Worm (Caenorhabditis elegans) whole organism, mixed stage, embryonic: ENCODE measurements around the gene C03C10.5.
A peak's percentile ranks its signal among the peaks of the same experiment; 100 is the strongest.

Experiments used
- blmp-1 ChIP-seq: fragments of 150-350 bp; optimal IDR thresholded peaks from 2 replicates; lab custom pipeline; 2014; ENCODE audit warnings: missing biosample characterization, missing genetic modification characterization
- ceh-39 ChIP-seq: fragments of 150-350 bp; optimal IDR thresholded peaks from 2 replicates; lab custom pipeline; 2014; ENCODE audit warnings: missing biosample characterization, missing genetic modification characterization
- ceh-83 ChIP-seq: fragments of 200-800 bp; sonication (Bioruptor generic); optimal IDR thresholded peaks from 2 replicates; lab custom pipeline; 2018; ENCODE audit warnings: mild to moderate bottlenecking, missing genetic modification characterization, missing compliant biosample characterization
- ces-1 ChIP-seq: fragments of 150-350 bp; optimal IDR thresholded peaks from 2 replicates; lab custom pipeline; 2014; ENCODE audit warnings: missing biosample characterization, missing genetic modification reagents, missing genetic modification characterization
- drap-1 ChIP-seq: fragments of 200-800 bp; sonication (Bioruptor generic); optimal IDR thresholded peaks from 3 replicates; lab custom pipeline; 2018; ENCODE audit warnings: mild to moderate bottlenecking, missing genetic modification characterization, missing compliant biosample characterization
- elt-1 ChIP-seq: sonication (generic microtip); optimal IDR thresholded peaks from 2 replicates; lab custom pipeline; 2017; ENCODE audit warnings: missing genetic modification characterization, mild to moderate bottlenecking, missing compliant biosample characterization, antibody characterized with exemption, moderate library complexity, borderline replicate concordance; ENCODE audit not compliant: insufficient read depth
- elt-3 ChIP-seq: fragments of 150-350 bp; optimal IDR thresholded peaks from 2 replicates; lab custom pipeline; 2014; ENCODE audit warnings: missing biosample characterization, missing genetic modification characterization
- flh-1 ChIP-seq: fragments of 200-800 bp; sonication (Bioruptor generic); optimal IDR thresholded peaks from 2 replicates; lab custom pipeline; 2018; ENCODE audit warnings: mild to moderate bottlenecking, missing genetic modification characterization, moderate library complexity, missing compliant biosample characterization
- ham-2 ChIP-seq: fragments of 200-800 bp; sonication (Bioruptor generic); optimal IDR thresholded peaks from 2 replicates; lab custom pipeline; 2018; ENCODE audit warnings: mild to moderate bottlenecking, missing genetic modification characterization, missing compliant biosample characterization
- hlh-1 ChIP-seq: fragments of 150-350 bp; optimal IDR thresholded peaks from 2 replicates; lab custom pipeline; 2014; ENCODE audit warnings: missing biosample characterization, missing genetic modification reagents, missing genetic modification characterization
- lin-13 ChIP-seq: fragments of 150-350 bp; optimal IDR thresholded peaks from 2 replicates; lab custom pipeline; 2014; ENCODE audit warnings: missing biosample characterization, missing genetic modification characterization
- lin-32 ChIP-seq: fragments of 200-800 bp; sonication (Bioruptor generic); optimal IDR thresholded peaks from 2 replicates; lab custom pipeline; 2018; ENCODE audit warnings: mild to moderate bottlenecking, missing genetic modification characterization, missing compliant biosample characterization
- lsy-2 ChIP-seq: fragments of 150-350 bp; optimal IDR thresholded peaks from 2 replicates; lab custom pipeline; 2014; ENCODE audit warnings: missing biosample characterization, missing genetic modification characterization
- mab-5 ChIP-seq: fragments of 150-350 bp; optimal IDR thresholded peaks from 2 replicates; lab custom pipeline; 2014; ENCODE audit warnings: missing biosample characterization, missing genetic modification characterization
- mls-2 ChIP-seq: sonication (generic microtip); optimal IDR thresholded peaks from 2 replicates; lab custom pipeline; 2016; ENCODE audit warnings: mild to moderate bottlenecking, missing genetic modification characterization, moderate library complexity, missing compliant biosample characterization
- nhr-12 ChIP-seq: fragments of 150-350 bp; optimal IDR thresholded peaks from 2 replicates; lab custom pipeline; 2014; ENCODE audit warnings: missing biosample characterization, missing genetic modification characterization
- nhr-2 ChIP-seq: fragments of 150-350 bp; optimal IDR thresholded peaks from 2 replicates; lab custom pipeline; 2014; ENCODE audit warnings: missing biosample characterization, missing genetic modification characterization
- nhr-237 ChIP-seq: fragments of 150-350 bp; optimal IDR thresholded peaks from 2 replicates; lab custom pipeline; 2014; ENCODE audit warnings: missing biosample characterization, missing genetic modification characterization
- nhr-28 ChIP-seq: fragments of 150-350 bp; optimal IDR thresholded peaks from 2 replicates; lab custom pipeline; 2014; ENCODE audit warnings: missing biosample characterization, missing genetic modification characterization
- nhr-76 ChIP-seq: sonication (generic microtip); optimal IDR thresholded peaks from 2 replicates; lab custom pipeline; 2017; ENCODE audit warnings: missing biosample characterization, missing genetic modification characterization
- pha-4 ChIP-seq: fragments of 150-350 bp; optimal IDR thresholded peaks from 2 replicates; lab custom pipeline; 2018; ENCODE audit warnings: missing biosample characterization, missing genetic modification reagents, missing genetic modification characterization
- sem-2 ChIP-seq: fragments of 200-800 bp; sonication (Bioruptor generic); optimal IDR thresholded peaks from 2 replicates; lab custom pipeline; 2018; ENCODE audit warnings: mild to moderate bottlenecking, missing genetic modification characterization, missing compliant biosample characterization
- snpc-4 ChIP-seq: fragments of 150-350 bp; optimal IDR thresholded peaks from 2 replicates; lab custom pipeline; 2014; ENCODE audit warnings: missing biosample characterization, missing genetic modification characterization
- sptf-1 ChIP-seq: sonication (generic microtip); optimal IDR thresholded peaks from 2 replicates; lab custom pipeline; 2017; ENCODE audit warnings: mild to moderate bottlenecking, missing genetic modification characterization, moderate library complexity, missing compliant biosample characterization
- unc-39 ChIP-seq: fragments of 150-350 bp; optimal IDR thresholded peaks from 2 replicates; lab custom pipeline; 2014; ENCODE audit warnings: missing biosample characterization, missing genetic modification characterization
- unc-62 ChIP-seq: fragments of 150-350 bp; optimal IDR thresholded peaks from 2 replicates; lab custom pipeline; 2014; ENCODE audit warnings: missing biosample characterization, missing genetic modification reagents, missing genetic modification characterization
- zip-8 ChIP-seq: fragments of 150-350 bp; optimal IDR thresholded peaks from 2 replicates; lab custom pipeline; 2014; ENCODE audit warnings: missing biosample characterization, missing genetic modification characterization
- ztf-11 ChIP-seq: fragments of 150-350 bp; optimal IDR thresholded peaks from 2 replicates; lab custom pipeline; 2014; ENCODE audit warnings: missing biosample characterization, missing genetic modification characterization

C03C10.5 gene

ce11 chrIII:4083429-4083828 lies 8.5 kb downstream of the C03C10.5 start:
- no peak for TF ChIP-seq elt-1 (tag; lab: Kevin White, UChicago)
- no peak for TF ChIP-seq ces-1 (GFP tag; lab: Kevin White, UChicago)
- TF ChIP-seq ceh-39 (tag; lab: Kevin White, UChicago), result no peak
- TF ChIP-seq unc-62, result no peak
- TF ChIP-seq flh-1 (GFP tag; lab: Kevin White, UChicago), result no peak
- TF ChIP-seq nhr-237 (tag; lab: Kevin White, UChicago), result no peak
- no peak for TF ChIP-seq pha-4
- TF ChIP-seq unc-39 (tag; lab: Kevin White, UChicago), result no peak
- TF ChIP-seq hlh-1 (tag; lab: Kevin White, UChicago), result no peak
- TF ChIP-seq, all 35 proteins: peak for 0

DNA sequence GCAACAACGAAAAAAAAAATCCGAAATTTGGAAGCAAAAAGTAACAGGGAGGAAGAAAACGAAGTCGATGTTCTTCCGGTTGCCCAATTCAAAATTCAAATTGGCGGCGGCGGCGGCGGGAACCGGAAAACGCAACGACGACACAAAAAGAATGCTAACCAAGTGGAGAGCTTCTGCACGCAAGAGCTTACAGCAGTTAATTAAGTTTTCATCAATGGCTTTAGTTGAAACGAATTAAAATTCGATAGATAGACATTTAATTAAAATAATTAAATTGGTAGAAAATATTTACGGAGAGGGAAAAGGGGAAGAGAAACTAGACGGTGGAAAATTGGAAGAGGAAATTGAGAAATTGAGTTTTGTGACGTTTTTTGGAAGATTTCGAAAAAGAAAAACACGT lies 21.7 kb downstream of the C03C10.5 start:
- TF ChIP-seq nhr-28 (tag; lab: Kevin White, UChicago) (no peak), ces-1 (GFP tag; lab: Kevin White, UChicago) (peak; percentile 96)

DNA sequence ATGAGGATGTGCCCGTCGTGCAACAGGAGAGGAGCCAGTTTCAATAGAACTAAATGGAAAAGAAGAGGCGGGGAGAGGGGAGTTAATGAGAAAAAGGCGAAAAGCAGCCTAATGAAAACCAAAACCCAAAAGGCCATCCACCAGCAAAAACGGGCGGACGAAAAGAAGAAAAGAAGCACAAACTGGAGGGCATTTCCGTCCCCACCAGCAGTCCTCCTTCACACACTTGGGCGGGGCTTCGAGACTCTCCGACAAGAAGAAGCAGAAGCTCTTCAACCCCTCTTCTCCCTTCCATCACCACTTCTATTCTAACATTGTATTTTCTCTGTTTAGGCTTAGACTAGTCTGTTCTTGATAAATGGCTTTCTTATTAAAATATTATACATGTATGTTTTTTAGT lies 23.8 kb downstream of the C03C10.5 start:
- TF ChIP-seq ztf-11 (tag; lab: Kevin White, UChicago) (no peak), nhr-2 (tag; lab: Kevin White, UChicago) (no peak), blmp-1 (tag; lab: Kevin White, UChicago) (no peak), hlh-1 (tag; lab: Kevin White, UChicago) (no peak), unc-39 (tag; lab: Kevin White, UChicago) (no peak), mls-2 (no peak)

- TF ChIP-seq mab-5 (tag; lab: Kevin White, UChicago) (no peak), ces-1 (GFP tag; lab: Kevin White, UChicago) (peak; percentile 23), nhr-2 (tag; lab: Kevin White, UChicago) (no peak), ztf-11 (tag; lab: Kevin White, UChicago) (no peak), zip-8 (no peak)
Observed at ce11 chrIII:4066333-4066732, 25.6 kb downstream of the C03C10.5 start, which contains the start of gene unc-79. unc-79 (plus strand) TSS chrIII:4066633.

DNA sequence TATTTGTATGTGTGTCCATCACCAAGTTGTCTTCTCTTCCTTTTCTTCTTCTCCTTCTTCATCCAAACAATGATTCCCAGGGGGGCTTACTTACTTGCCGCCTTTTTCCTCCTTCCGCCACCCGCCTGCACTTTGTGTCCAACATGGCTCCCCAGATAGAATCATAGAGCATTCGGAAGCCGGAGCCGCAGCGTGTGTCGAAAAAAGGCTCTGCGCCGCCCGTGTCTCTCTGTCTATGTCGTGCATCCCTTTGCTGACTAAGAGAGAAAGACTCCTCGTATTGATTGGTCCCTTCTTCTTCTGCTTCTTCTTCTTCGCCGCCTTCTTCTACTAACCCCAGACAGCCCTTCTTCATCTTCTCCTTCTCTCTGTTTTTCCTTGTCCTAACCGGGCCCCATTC lies 28.2 kb downstream of the C03C10.5 start:
- TF ChIP-seq drap-1, result no peak
- TF ChIP-seq elt-3 (tag; lab: Kevin White, UChicago), result no peak
- TF ChIP-seq nhr-237 (tag; lab: Kevin White, UChicago), result no peak
- no peak for TF ChIP-seq pha-4
- TF ChIP-seq ceh-83 (GFP tag; lab: Kevin White, UChicago), result no peak
- no peak for TF ChIP-seq lsy-2
- TF ChIP-seq sem-2 (GFP tag; lab: Kevin White, UChicago), result no peak
- TF ChIP-seq nhr-12 (tag; lab: Kevin White, UChicago), result no peak
- peak; percentile 70 for TF ChIP-seq ces-1 (GFP tag; lab: Kevin White, UChicago)

DNA sequence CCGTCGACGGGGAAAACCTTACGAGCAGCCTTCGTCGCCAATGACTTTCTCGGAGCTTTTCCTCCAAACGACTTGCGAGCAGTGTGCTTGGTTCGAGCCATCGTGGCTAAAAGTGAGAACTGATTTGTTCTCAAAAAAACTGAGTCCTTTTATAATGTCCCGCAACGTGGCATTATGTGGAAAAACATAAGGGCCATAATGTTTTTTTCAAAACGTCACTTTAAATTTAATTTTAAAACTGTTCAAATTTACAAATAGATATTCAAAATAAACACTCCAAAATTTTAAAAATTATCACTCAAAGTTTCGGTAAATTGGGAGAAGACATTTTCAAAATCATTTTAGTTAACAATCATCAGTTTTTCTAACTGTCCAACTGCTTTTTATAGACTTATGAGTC lies 31.9 kb downstream of the C03C10.5 start, which contains the start of gene his-70:
his-70 (minus strand) TSS at position 101 of the 400 bp plus-strand sequence.
- TF ChIP-seq ceh-39 (tag; lab: Kevin White, UChicago) (no peak), nhr-2 (tag; lab: Kevin White, UChicago) (no peak), hlh-1 (tag; lab: Kevin White, UChicago) (no peak), nhr-76 (tag; lab: Kevin White, UChicago) (no peak), sptf-1 (tag; lab: Kevin White, UChicago) (no peak), sem-2 (GFP tag; lab: Kevin White, UChicago) (no peak), ces-1 (GFP tag; lab: Kevin White, UChicago) (no peak), mab-5 (tag; lab: Kevin White, UChicago) (no peak)
- TF ChIP-seq, all 35 proteins: peak for 0

ce11 chrIII:4058643-4059042 lies 33.3 kb downstream of the C03C10.5 start, which contains the start of gene his-69:
his-69 (minus strand) TSS chrIII:4058743.
- no peak for TF ChIP-seq snpc-4
- no peak for TF ChIP-seq nhr-237 (tag; lab: Kevin White, UChicago)
- TF ChIP-seq ztf-11 (tag; lab: Kevin White, UChicago), result no peak
- no peak for TF ChIP-seq elt-1 (tag; lab: Kevin White, UChicago)
- TF ChIP-seq pha-4, result no peak
- TF ChIP-seq lin-32 (GFP tag; lab: Kevin White, UChicago), result no peak
- no peak for TF ChIP-seq ham-2 (GFP tag; lab: Kevin White, UChicago)
- no peak for TF ChIP-seq nhr-12 (tag; lab: Kevin White, UChicago)
- TF ChIP-seq lin-13, result no peak
- TF ChIP-seq unc-62, result no peak
- TF ChIP-seq nhr-28 (tag; lab: Kevin White, UChicago), result no peak
- no peak for TF ChIP-seq nhr-2 (tag; lab: Kevin White, UChicago)
